Worm (Caenorhabditis elegans) whole organism, L3 larva: Measurements from ENCODE around the gene srh-296.

Experiments used
- ceh-9 ChIP-seq: sonication (generic microtip); optimal IDR thresholded peaks from 2 replicates; lab custom pipeline; 2018; ENCODE audit warnings: missing biosample characterization, missing genetic modification characterization
- egl-5 ChIP-seq: fragments of 150-350 bp; optimal IDR thresholded peaks from 2 replicates; lab custom pipeline; 2017; ENCODE audit warnings: missing biosample characterization, missing genetic modification reagents, missing genetic modification characterization, inconsistent platforms
- fkh-10 ChIP-seq: sonication (generic microtip); optimal IDR thresholded peaks from 2 replicates; lab custom pipeline; 2017; ENCODE audit warnings: missing biosample characterization, missing genetic modification reagents, missing genetic modification characterization
- lin-15B ChIP-seq: fragments of 150-350 bp; optimal IDR thresholded peaks from 2 replicates; lab custom pipeline; 2014; ENCODE audit warnings: missing biosample characterization, missing genetic modification characterization
- nhr-12 ChIP-seq: fragments of 150-350 bp; optimal IDR thresholded peaks from 2 replicates; lab custom pipeline; 2014; ENCODE audit warnings: missing biosample characterization, missing genetic modification characterization
- nhr-237 ChIP-seq: fragments of 150-350 bp; optimal IDR thresholded peaks from 2 replicates; lab custom pipeline; 2014; ENCODE audit warnings: missing biosample characterization, missing genetic modification characterization
- nhr-67 ChIP-seq: fragments of 150-350 bp; optimal IDR thresholded peaks from 2 replicates; lab custom pipeline; 2014; ENCODE audit warnings: missing biosample characterization, missing genetic modification characterization
- nhr-76 ChIP-seq: fragments of 150-350 bp; sonication (generic microtip); optimal IDR thresholded peaks from 5 replicates; lab custom pipeline; 2014; ENCODE audit warnings: missing biosample characterization, missing genetic modification characterization
- pqm-1 ChIP-seq: fragments of 150-350 bp; optimal IDR thresholded peaks from 2 replicates; lab custom pipeline; 2017; ENCODE audit warnings: missing biosample characterization, missing genetic modification characterization, inconsistent platforms
- sea-2 ChIP-seq: fragments of 150-350 bp; sonication (generic microtip); optimal IDR thresholded peaks from 4 replicates; lab custom pipeline; 2014; ENCODE audit warnings: missing biosample characterization, missing genetic modification reagents, missing genetic modification characterization
- snpc-4 ChIP-seq: fragments of 150-350 bp; optimal IDR thresholded peaks from 2 replicates; lab custom pipeline; 2014; ENCODE audit warnings: missing biosample characterization, missing genetic modification characterization
- ztf-4 ChIP-seq: fragments of 150-350 bp; optimal IDR thresholded peaks from 2 replicates; lab custom pipeline; 2014; ENCODE audit warnings: missing biosample characterization, missing genetic modification characterization

DNA sequence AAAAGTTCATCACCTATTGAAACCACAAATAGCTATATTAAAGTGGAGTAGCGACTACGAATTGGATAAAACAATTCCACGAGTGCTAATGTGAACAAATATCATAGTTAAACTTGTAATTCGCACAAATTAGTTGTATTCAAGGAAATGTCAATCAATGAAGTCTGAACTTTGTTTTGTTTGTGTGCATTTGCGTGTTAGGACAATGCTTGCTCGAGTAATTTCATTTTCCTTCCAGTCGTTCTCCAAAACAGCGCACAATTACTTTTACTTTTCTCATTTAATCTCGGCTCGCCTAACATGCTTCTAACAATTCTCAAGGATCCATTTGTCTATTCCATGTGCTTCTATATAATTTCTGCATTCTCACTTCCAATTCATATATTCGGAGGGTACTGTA lies 14.5 kb downstream of the srh-296 start, which contains the start of gene srh-301:
- TF ChIP-seq ceh-9 (tag; lab: Kevin White, UChicago) (no peak), ztf-4 (no peak), egl-5 (tag; lab: Kevin White, UChicago) (no peak), nhr-76 (no peak), nhr-67 (no peak), fkh-10 (GFP tag; lab: Kevin White, UChicago) (no peak), lin-15B (no peak), nhr-12 (tag; lab: Kevin White, UChicago) (no peak), sea-2 (no peak), snpc-4 (tag; lab: Kevin White, UChicago) (no peak), pqm-1 (tag; lab: Kevin White, UChicago) (no peak), nhr-237 (tag; lab: Kevin White, UChicago) (no peak)
